Worm (Caenorhabditis elegans) whole organism, L4 larva: ENCODE data around the gene C14C10.2.

Source experiments
- D1046.2 ChIP-seq: fragments of 200-800 bp; sonication (Bioruptor generic); IDR thresholded peaks from 2 replicates; pipeline ENCODE4 v1.3.6; 2022; ENCODE audit warnings: missing genetic modification characterization, missing compliant biosample characterization
- F37D6.2 ChIP-seq: sonication (generic microtip); optimal IDR thresholded peaks from 2 replicates; lab custom pipeline; 2016; ENCODE audit warnings: mild to moderate bottlenecking, missing genetic modification characterization, missing compliant biosample characterization
- F44E2.7 ChIP-seq: fragments of 200-800 bp; sonication (Bioruptor generic); IDR thresholded peaks from 2 replicates; pipeline ENCODE4 v2.1.2; 2022; ENCODE audit warnings: missing genetic modification characterization, missing compliant biosample characterization
- F49E8.2 ChIP-seq: sonication (generic microtip); optimal IDR thresholded peaks from 2 replicates; lab custom pipeline; 2016; ENCODE audit warnings: missing compliant biosample characterization, mild to moderate bottlenecking, missing genetic modification characterization, borderline replicate concordance
- T26A8.4 ChIP-seq: fragments of 200-800 bp; sonication (Bioruptor generic); IDR thresholded peaks from 2 replicates; pipeline ENCODE4 v1.3.6; 2022; ENCODE audit warnings: missing genetic modification characterization, missing compliant biosample characterization
- Y75B8A.6 ChIP-seq: fragments of 200-800 bp; sonication (Bioruptor generic); IDR thresholded peaks from 2 replicates; pipeline ENCODE4 v1.3.6; 2022; ENCODE audit warnings: missing genetic modification reagents, missing genetic modification characterization, missing compliant biosample characterization
- aha-1 ChIP-seq: fragments of 150-350 bp; peaks from one replicate; lab custom pipeline; 2014; ENCODE audit warnings: missing biosample characterization, missing genetic modification characterization
- ama-1 ChIP-seq: fragments of 150-350 bp; optimal IDR thresholded peaks from 2 replicates; lab custom pipeline; 2014; ENCODE audit warnings: inconsistent platforms, mixed read lengths
- ctbp-1 ChIP-seq: fragments of 200-800 bp; sonication (Bioruptor generic); IDR thresholded peaks from 2 replicates; pipeline ENCODE4 v1.3.6; 2022; ENCODE audit warnings: missing genetic modification reagents, missing genetic modification characterization, missing compliant biosample characterization
- hlh-11 ChIP-seq: fragments of 200-800 bp; sonication (Bioruptor generic); optimal IDR thresholded peaks from 2 replicates; lab custom pipeline; 2018; ENCODE audit warnings: mild to moderate bottlenecking, missing genetic modification characterization, missing compliant biosample characterization
- hlh-30 ChIP-seq: sonication (generic microtip); optimal IDR thresholded peaks from 2 replicates; lab custom pipeline; 2017; ENCODE audit warnings: antibody characterized with exemption, mild to moderate bottlenecking, missing genetic modification characterization, missing compliant biosample characterization; ENCODE audit not compliant: insufficient read depth
- hmg-1.1 ChIP-seq: fragments of 200-800 bp; sonication (Bioruptor generic); IDR thresholded peaks from 2 replicates; pipeline ENCODE4 v1.3.6; 2022; ENCODE audit warnings: missing genetic modification reagents, missing genetic modification characterization, missing compliant biosample characterization
- lsy-2 ChIP-seq, 2 experiments: fragments of 150-350 bp in 1 of 2; sonication (generic microtip) in 1 of 2; optimal IDR thresholded peaks; 2 replicates each; lab custom pipeline; 2014 to 2017; ENCODE audit warnings: missing biosample characterization in 2 of 2, missing genetic modification characterization in 2 of 2
- madf-9 ChIP-seq: fragments of 200-800 bp; sonication (Bioruptor generic); conservative IDR thresholded peaks from 2 replicates; pipeline ENCODE4 v1.3.6; 2022; ENCODE audit warnings: missing genetic modification reagents, missing genetic modification characterization, missing compliant biosample characterization
- mdl-1 ChIP-seq, 2 experiments: fragments of 150-350 bp in 1 of 2; sonication (generic microtip) in 1 of 2; optimal IDR thresholded peaks; 2 replicates each; lab custom pipeline; 2014 to 2017; ENCODE audit warnings: missing biosample characterization in 2 of 2, missing genetic modification characterization in 2 of 2
- mes-2 ChIP-seq: sonication (generic microtip); optimal IDR thresholded peaks from 2 replicates; lab custom pipeline; 2016; ENCODE audit warnings: missing genotype, mild to moderate bottlenecking, missing genetic modification characterization, missing compliant biosample characterization; ENCODE audit not compliant: poor library complexity, severe bottlenecking
- nhr-10 ChIP-seq: fragments of 150-350 bp; optimal IDR thresholded peaks from 2 replicates; lab custom pipeline; 2014; ENCODE audit warnings: missing biosample characterization, missing genetic modification characterization
- nhr-102 ChIP-seq: sonication (generic microtip); optimal IDR thresholded peaks from 2 replicates; lab custom pipeline; 2016; ENCODE audit warnings: mild to moderate bottlenecking, missing genetic modification characterization, moderate library complexity, missing compliant biosample characterization
- nhr-111 ChIP-seq: fragments of 200-800 bp; sonication (Bioruptor generic); optimal IDR thresholded peaks from 2 replicates; lab custom pipeline; 2018; ENCODE audit warnings: mild to moderate bottlenecking, missing genetic modification characterization, missing compliant biosample characterization
- nhr-25 ChIP-seq: sonication (generic microtip); optimal IDR thresholded peaks from 2 replicates; lab custom pipeline; 2017; ENCODE audit warnings: missing genetic modification characterization, mild to moderate bottlenecking, missing compliant biosample characterization, antibody characterized with exemption, moderate library complexity, borderline replicate concordance; ENCODE audit not compliant: insufficient read depth
- nhr-28 ChIP-seq: fragments of 150-350 bp; optimal IDR thresholded peaks from 2 replicates; lab custom pipeline; 2014; ENCODE audit warnings: missing biosample characterization, missing genetic modification characterization
- nhr-6 ChIP-seq: fragments of 150-350 bp; optimal IDR thresholded peaks from 2 replicates; lab custom pipeline; 2014; ENCODE audit warnings: missing biosample characterization, missing genetic modification characterization
- nhr-77 ChIP-seq: fragments of 150-350 bp; optimal IDR thresholded peaks from 2 replicates; lab custom pipeline; 2014; ENCODE audit warnings: missing biosample characterization, missing genetic modification characterization
- rbr-2 ChIP-seq: sonication (generic microtip); optimal IDR thresholded peaks from 2 replicates; lab custom pipeline; 2016; ENCODE audit warnings: missing genotype, missing genetic modification characterization, missing compliant biosample characterization
- unc-62 ChIP-seq, 3 experiments: fragments of 150-350 bp in 1 of 3; sonication (generic microtip); optimal IDR thresholded peaks in 2 of 3; peaks in 1 of 3; 1 replicate in 1 of 3; 2 replicates in 2 of 3; lab custom pipeline; 2014 to 2017; ENCODE audit warnings: missing biosample characterization in 3 of 3, missing genetic modification characterization in 3 of 3, missing genetic modification reagents in 3 of 3, missing genotype in 1 of 3

C14C10.2 gene

ce11 chrV:12542683-12543319, 49.5 kb downstream of the C14C10.2 start:
- TF ChIP-seq F49E8.2 (no peak), D1046.2 (GFP tag; lab: Robert Waterston, UW) (no peak), Y75B8A.6 (GFP tag; lab: Robert Waterston, UW) (no peak), T26A8.4 (no peak), nhr-6 (tag; lab: Kevin White, UChicago) (no peak), ama-1 (lab: Kevin White, UChicago) (peak; percentile 53), lsy-2 (tag; optimal IDR thresholded peaks at IDR 0.05; lab: Kevin White, UChicago) (peak in 1 of 2 experiments; percentile 50), nhr-25 (tag; lab: Kevin White, UChicago) (peak; percentile 8), F44E2.7 (GFP tag; lab: Robert Waterston, UW) (no peak), mdl-1 (tag; optimal IDR thresholded peaks at IDR 0.05; lab: Kevin White, UChicago) (peak in 1 of 2 experiments; percentile 38), hmg-1.1 (GFP tag; lab: Robert Waterston, UW) (no peak), hlh-30 (tag; lab: Kevin White, UChicago) (peak; percentile 32), rbr-2 (tag; lab: Kevin White, UChicago) (peak; percentile 22), nhr-28 (tag; lab: Kevin White, UChicago) (peak; percentile 17), hlh-11 (tag; lab: Kevin White, UChicago) (peak; percentile 46), madf-9 (GFP tag; lab: Robert Waterston, UW) (no peak), unc-62 (GFP tag; optimal IDR thresholded peaks at IDR 0.05 in 1 of 2; lab: Kevin White, UChicago) (peak in 1 of 2 experiments; percentile 99), unc-62 (tag; optimal IDR thresholded peaks at IDR 0.05; lab: Kevin White, UChicago) (no peak), nhr-10 (tag; lab: Kevin White, UChicago) (peak; percentile 71), mes-2 (tag; lab: Kevin White, UChicago) (peak; percentile 47), nhr-102 (tag; lab: Kevin White, UChicago) (peak; percentile 4), ctbp-1 (no peak), aha-1 (tag; lab: Kevin White, UChicago) (peak; percentile 65), nhr-111 (GFP tag; lab: Kevin White, UChicago) (no peak)

- TF ChIP-seq unc-62 (GFP tag; optimal IDR thresholded peaks at IDR 0.05 in 1 of 2; lab: Kevin White, UChicago) = peak in 1 of 2 experiments; percentile 98
- no peak for TF ChIP-seq unc-62 (tag; optimal IDR thresholded peaks at IDR 0.05; lab: Kevin White, UChicago)
- TF ChIP-seq F37D6.2 (tag; lab: Kevin White, UChicago) = no peak
- no peak for TF ChIP-seq nhr-77
These were observed 51.1 kb downstream of the C14C10.2 start for ce11 chrV:12541207-12541606.
